Fruit fly (Drosophila melanogaster) whole organism, embryonic: ENCODE data around the gene Gr93a.
A peak's percentile ranks its signal among the peaks of the same experiment; 100 is the strongest.

Experiments used
- BtbVII ChIP-seq: fragments of 200-800 bp; sonication (Bioruptor generic); optimal IDR thresholded peaks from 3 replicates; lab custom pipeline; 2017; ENCODE audit warnings: missing biosample characterization, mild to moderate bottlenecking, missing genetic modification characterization
- CG11247 ChIP-seq: fragments of 200-800 bp; sonication (Bioruptor generic); IDR thresholded peaks from 2 replicates; pipeline ENCODE4 v1.3.6; 2022; ENCODE audit warnings: missing biosample characterization, missing genetic modification characterization
- CG12391 ChIP-seq: fragments of 200-800 bp; sonication (Bioruptor generic); optimal IDR thresholded peaks from 3 replicates; lab custom pipeline; 2018; ENCODE audit warnings: missing biosample characterization, mild to moderate bottlenecking, missing genetic modification characterization, moderate library complexity
- CG15479 ChIP-seq: fragments of 200-800 bp; sonication (Bioruptor generic); optimal IDR thresholded peaks from 3 replicates; lab custom pipeline; 2019; ENCODE audit warnings: missing biosample characterization, mild to moderate bottlenecking, missing genetic modification characterization, moderate library complexity
- CG1792 ChIP-seq: fragments of 200-800 bp; sonication (Bioruptor generic); optimal IDR thresholded peaks from 2 replicates; lab custom pipeline; 2016; ENCODE audit warnings: missing biosample characterization, missing genetic modification characterization
- CG18619 ChIP-seq: fragments of 200-800 bp; sonication (Bioruptor generic); optimal IDR thresholded peaks from 3 replicates; lab custom pipeline; 2017; ENCODE audit warnings: missing biosample characterization, mild to moderate bottlenecking, missing genetic modification characterization
- CG2129 ChIP-seq: fragments of 200-800 bp; sonication (Bioruptor generic); IDR thresholded peaks from 2 replicates; pipeline ENCODE4 v1.3.6; 2022; ENCODE audit warnings: missing biosample characterization, missing genetic modification characterization; ENCODE audit not compliant: partially characterized antibody
- CG30431 ChIP-seq: fragments of 200-800 bp; sonication (Bioruptor generic); optimal IDR thresholded peaks from 2 replicates; lab custom pipeline; 2017; ENCODE audit warnings: missing biosample characterization, missing genetic modification characterization
- CG3065 ChIP-seq: fragments of 200-800 bp; sonication (Bioruptor generic); optimal IDR thresholded peaks from 2 replicates; lab custom pipeline; 2016; ENCODE audit warnings: missing biosample characterization, missing genetic modification characterization
- CG4282 ChIP-seq: fragments of 200-800 bp; sonication (Bioruptor generic); optimal IDR thresholded peaks from 2 replicates; lab custom pipeline; 2016; ENCODE audit warnings: missing biosample characterization, missing genetic modification characterization
- CG4820 ChIP-seq: fragments of 200-800 bp; sonication (Bioruptor generic); optimal IDR thresholded peaks from 3 replicates; lab custom pipeline; 2016; ENCODE audit warnings: missing biosample characterization, missing genetic modification characterization
- CG5245 ChIP-seq: fragments of 200-800 bp; sonication (Bioruptor generic); optimal IDR thresholded peaks from 3 replicates; lab custom pipeline; 2016; ENCODE audit warnings: missing biosample characterization, missing genetic modification characterization
- CG7271 ChIP-seq: fragments of 200-800 bp; sonication (Bioruptor generic); optimal IDR thresholded peaks from 2 replicates; lab custom pipeline; 2018; ENCODE audit warnings: missing biosample characterization, mild to moderate bottlenecking, missing genetic modification characterization, moderate library complexity
- CG7372 ChIP-seq: fragments of 200-800 bp; sonication (Bioruptor generic); IDR thresholded peaks from 2 replicates; pipeline ENCODE4 v1.3.6; 2022; ENCODE audit warnings: missing biosample characterization, missing genetic modification characterization
- CG8388 ChIP-seq: fragments of 200-800 bp; sonication (Bioruptor generic); optimal IDR thresholded peaks from 2 replicates; lab custom pipeline; 2019; ENCODE audit warnings: missing biosample characterization, mild to moderate bottlenecking, missing genetic modification characterization, moderate library complexity
- CG9727 ChIP-seq: fragments of 200-800 bp; sonication (Bioruptor generic); optimal IDR thresholded peaks from 3 replicates; lab custom pipeline; 2017; ENCODE audit warnings: missing biosample characterization, mild to moderate bottlenecking, missing genetic modification characterization
- CG9876 ChIP-seq: fragments of 200-800 bp; sonication (Bioruptor generic); optimal IDR thresholded peaks from 2 replicates; lab custom pipeline; 2016; ENCODE audit warnings: missing biosample characterization, missing genetic modification characterization
- Dek ChIP-seq: fragments of 200-800 bp; sonication (Bioruptor generic); optimal IDR thresholded peaks from 3 replicates; lab custom pipeline; 2019; ENCODE audit warnings: missing biosample characterization, mild to moderate bottlenecking, missing genetic modification characterization, moderate library complexity
- Dip2 ChIP-seq: fragments of 200-800 bp; sonication (Bioruptor generic); IDR thresholded peaks from 2 replicates; pipeline ENCODE4 v1.3.6; 2022; ENCODE audit warnings: missing biosample characterization, missing genetic modification characterization
- Dref ChIP-seq: fragments of 200-800 bp; sonication (Bioruptor generic); IDR thresholded peaks from 2 replicates; pipeline ENCODE4 v1.3.6; 2022; ENCODE audit warnings: missing biosample characterization, missing genetic modification characterization
- Gug ChIP-seq: fragments of 200-800 bp; sonication (Bioruptor generic); IDR thresholded peaks from 4 replicates; pipeline ENCODE4 v1.3.6; 2022; ENCODE audit warnings: missing biosample characterization, missing genetic modification characterization
- Hsf ChIP-seq: fragments of 200-800 bp; sonication (Bioruptor generic); optimal IDR thresholded peaks from 3 replicates; lab custom pipeline; 2016; ENCODE audit warnings: missing biosample characterization, missing genetic modification characterization
- MBD-R2 ChIP-seq: fragments of 200-800 bp; sonication (Bioruptor generic); IDR thresholded peaks from 2 replicates; pipeline ENCODE4 v1.3.6; 2022; ENCODE audit warnings: missing biosample characterization, missing genetic modification characterization
- MTF-1 ChIP-seq: fragments of 200-800 bp; sonication (Bioruptor generic); optimal IDR thresholded peaks from 2 replicates; lab custom pipeline; 2018; ENCODE audit warnings: missing biosample characterization, mild to moderate bottlenecking, missing genetic modification characterization, borderline replicate concordance
- Max ChIP-seq: fragments of 200-800 bp; sonication (Bioruptor generic); optimal IDR thresholded peaks from 2 replicates; lab custom pipeline; 2016; ENCODE audit warnings: missing biosample characterization, mild to moderate bottlenecking, missing genetic modification characterization
- Myb ChIP-seq: fragments of 200-800 bp; sonication (Bioruptor generic); optimal IDR thresholded peaks from 2 replicates; lab custom pipeline; 2016; ENCODE audit warnings: missing biosample characterization, missing genetic modification characterization
- NC2α ChIP-seq: fragments of 200-800 bp; sonication (Bioruptor generic); optimal IDR thresholded peaks from 2 replicates; lab custom pipeline; 2016; ENCODE audit warnings: missing biosample characterization, missing genetic modification characterization
- Side ChIP-seq: fragments of 200-800 bp; sonication (Bioruptor generic); optimal IDR thresholded peaks from 2 replicates; lab custom pipeline; 2016; ENCODE audit warnings: missing biosample characterization, missing genetic modification characterization
- Six4 ChIP-seq: fragments of 200-800 bp; sonication (Bioruptor generic); optimal IDR thresholded peaks from 2 replicates; lab custom pipeline; 2016; ENCODE audit warnings: missing biosample characterization, missing genetic modification characterization
- Sox100B ChIP-seq: fragments of 200-800 bp; sonication (Bioruptor generic); optimal IDR thresholded peaks from 3 replicates; lab custom pipeline; 2018; ENCODE audit warnings: missing biosample characterization, mild to moderate bottlenecking, missing genetic modification characterization
- Spps ChIP-seq: fragments of 200-800 bp; sonication (Bioruptor generic); optimal IDR thresholded peaks from 2 replicates; lab custom pipeline; 2018; ENCODE audit warnings: missing biosample characterization, mild to moderate bottlenecking, missing genetic modification characterization
- YL-1 ChIP-seq: fragments of 200-800 bp; sonication (Bioruptor generic); optimal IDR thresholded peaks from 3 replicates; lab custom pipeline; 2017; ENCODE audit warnings: missing biosample characterization, mild to moderate bottlenecking, missing genetic modification characterization
- cas ChIP-seq: fragments of 200-800 bp; sonication (Bioruptor generic); IDR thresholded peaks from 2 replicates; pipeline ENCODE4 v1.3.6; 2022; ENCODE audit warnings: missing biosample characterization, missing genetic modification characterization
- cg ChIP-seq: fragments of 200-800 bp; sonication (Bioruptor generic); optimal IDR thresholded peaks from 3 replicates; lab custom pipeline; 2019; ENCODE audit warnings: missing biosample characterization, mild to moderate bottlenecking, missing genetic modification characterization, moderate library complexity
- chn ChIP-seq: fragments of 200-800 bp; sonication (Bioruptor generic); optimal IDR thresholded peaks from 2 replicates; lab custom pipeline; 2016; ENCODE audit warnings: missing biosample characterization, missing genetic modification characterization
- fu2 ChIP-seq: fragments of 200-800 bp; sonication (Bioruptor generic); optimal IDR thresholded peaks from 2 replicates; lab custom pipeline; 2016; ENCODE audit warnings: missing biosample characterization, missing genetic modification characterization
- gcm2 ChIP-seq: fragments of 200-800 bp; sonication (Bioruptor generic); optimal IDR thresholded peaks from 2 replicates; lab custom pipeline; 2016; ENCODE audit warnings: missing biosample characterization, missing genetic modification characterization
- gsb-n ChIP-seq: fragments of 200-800 bp; sonication (Bioruptor generic); optimal IDR thresholded peaks from 3 replicates; lab custom pipeline; 2018; ENCODE audit warnings: missing biosample characterization, mild to moderate bottlenecking, missing genetic modification characterization
- h ChIP-seq: fragments of >200 bp; optimal IDR thresholded peaks from 2 replicates; lab custom pipeline; 2017
- ham ChIP-seq: fragments of 200-800 bp; sonication (Bioruptor generic); IDR thresholded peaks from 2 replicates; pipeline ENCODE4 v1.3.6; 2022; ENCODE audit warnings: missing biosample characterization, missing genetic modification characterization
- kah ChIP-seq: fragments of 200-800 bp; sonication (Bioruptor generic); optimal IDR thresholded peaks from 2 replicates; lab custom pipeline; 2018; ENCODE audit warnings: missing biosample characterization, mild to moderate bottlenecking, missing genetic modification characterization
- lilli ChIP-seq: fragments of 200-800 bp; sonication (Bioruptor generic); optimal IDR thresholded peaks from 3 replicates; lab custom pipeline; 2016; ENCODE audit warnings: missing biosample characterization, missing genetic modification characterization
- luna ChIP-seq: fragments of 200-800 bp; sonication (Bioruptor generic); optimal IDR thresholded peaks from 2 replicates; lab custom pipeline; 2016; ENCODE audit warnings: missing biosample characterization, missing genetic modification characterization
- otp ChIP-seq: fragments of 200-800 bp; sonication (Bioruptor generic); IDR thresholded peaks from 3 replicates; pipeline ENCODE4, ENCODE4 v1.3.6; 2022; ENCODE audit warnings: missing biosample characterization, missing genetic modification characterization
- pb ChIP-seq: fragments of 200-800 bp; sonication (Bioruptor generic); optimal IDR thresholded peaks from 3 replicates; lab custom pipeline; 2016; ENCODE audit warnings: missing biosample characterization, missing genetic modification characterization
- pho ChIP-seq: fragments of 200-800 bp; sonication (Bioruptor generic); optimal IDR thresholded peaks from 2 replicates; lab custom pipeline; 2016; ENCODE audit warnings: missing biosample characterization, missing genetic modification characterization
- phol ChIP-seq: fragments of 200-800 bp; sonication (Bioruptor generic); optimal IDR thresholded peaks from 3 replicates; lab custom pipeline; 2018; ENCODE audit warnings: missing biosample characterization, mild to moderate bottlenecking, missing genetic modification characterization, moderate library complexity
- prd ChIP-seq, 3 experiments: fragments of >200 bp in 2 of 3; fragments of 200-800 bp in 1 of 3; sonication (Bioruptor generic) in 1 of 3; optimal IDR thresholded peaks in 2 of 3; IDR thresholded peaks in 1 of 3; 2 replicates in 2 of 3; 3 replicates in 1 of 3; pipeline versions ENCODE4 v1.3.6 to Lab custom; 2017 to 2022; ENCODE audit warnings: missing biosample characterization in 1 of 3, missing genetic modification characterization in 1 of 3
- rib ChIP-seq: fragments of 200-800 bp; sonication (Bioruptor generic); IDR thresholded peaks from 2 replicates; pipeline ENCODE4 v1.3.6; 2022; ENCODE audit warnings: missing biosample characterization, missing genetic modification characterization
- seq ChIP-seq: fragments of 200-800 bp; sonication (Bioruptor generic); IDR thresholded peaks from 2 replicates; pipeline ENCODE4 v1.3.6; 2022; ENCODE audit warnings: missing biosample characterization, missing genetic modification characterization
- wek ChIP-seq: fragments of 200-800 bp; sonication (Bioruptor generic); optimal IDR thresholded peaks from 3 replicates; lab custom pipeline; 2018; ENCODE audit warnings: missing biosample characterization, mild to moderate bottlenecking, missing genetic modification characterization, moderate library complexity

The Gr93a gene

DNA sequence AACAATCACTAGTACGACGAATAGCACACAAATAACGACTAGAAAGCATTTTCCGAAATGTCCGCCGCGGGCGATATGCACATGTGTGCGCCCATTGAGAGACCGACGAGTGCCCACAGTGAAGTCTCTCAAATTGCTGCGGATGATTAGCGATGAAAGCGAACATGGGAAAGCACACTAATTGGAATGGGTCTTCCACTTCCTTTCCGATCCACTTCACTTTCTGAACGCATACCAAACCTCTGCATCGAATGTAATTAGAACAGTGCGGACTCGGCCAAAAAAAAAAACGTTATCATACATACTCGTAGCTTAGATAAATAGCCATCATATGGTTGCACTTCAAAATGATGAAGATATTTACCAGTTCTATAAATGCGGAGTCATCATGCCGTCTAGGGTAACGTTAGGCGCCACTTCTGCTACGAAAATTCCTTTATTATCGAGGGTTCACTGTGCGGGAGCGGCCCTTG, 17.7 kb downstream of the Gr93a start (continued):
- TF ChIP-seq YL-1 (GFP tag; lab: Kevin White, UChicago) (peak; percentile 1), CG9727 (GFP tag; lab: Kevin White, UChicago) (peak; percentile 23), Max (GFP tag; lab: Kevin White, UChicago) (no peak), NC2α (GFP tag; lab: Kevin White, UChicago) (peak; percentile 43), CG8388 (GFP tag; lab: Kevin White, UChicago) (peak; percentile 33), pho (GFP tag; lab: Kevin White, UChicago) (no peak), CG9876 (GFP tag; lab: Kevin White, UChicago) (no peak), CG4282 (GFP tag; lab: Kevin White, UChicago) (no peak), CG7271 (tag; lab: Kevin White, UChicago) (no peak), rib (GFP tag; lab: Robert Waterston, UW) (peak; percentile 33; the same call in 1 of the 2 replicates), kah (no peak), chn (GFP tag; lab: Kevin White, UChicago) (peak; percentile 9), CG7372 (GFP tag; lab: Robert Waterston, UW) (no peak), lilli (GFP tag; lab: Kevin White, UChicago) (peak; percentile 64), wek (GFP tag; lab: Kevin White, UChicago) (no peak), prd (optimal IDR thresholded peaks at IDR 0.05; lab: Kevin White, UChicago) (no peak), prd (GFP tag; IDR thresholded peaks at IDR 0.05; lab: Robert Waterston, UW) (peak; percentile 55; the same call in 1 of the 3 replicates), CG12391 (tag; lab: Kevin White, UChicago) (peak; percentile 61), CG18619 (GFP tag; lab: Kevin White, UChicago) (peak; percentile 21), CG11247 (no peak), CG2129 (GFP tag; lab: Robert Waterston, UW) (no peak), gsb-n (tag; lab: Kevin White, UChicago) (peak; percentile 68), MTF-1 (GFP tag; lab: Kevin White, UChicago) (no peak), CG30431 (GFP tag; lab: Kevin White, UChicago) (peak; percentile 47), Hsf (GFP tag; lab: Kevin White, UChicago) (peak; percentile 59), Side (GFP tag; lab: Kevin White, UChicago) (peak; percentile 44), Six4 (GFP tag; lab: Kevin White, UChicago) (peak; percentile 14), MBD-R2 (GFP tag; lab: Robert Waterston, UW) (peak; percentile 21; the same call in 1 of the 2 replicates), gcm2 (no peak), CG15479 (GFP tag; lab: Kevin White, UChicago) (no peak), Dip2 (GFP tag; lab: Robert Waterston, UW) (no peak), pb (GFP tag; lab: Kevin White, UChicago) (peak; percentile 61), ham (no peak), CG5245 (no peak), fu2 (GFP tag; lab: Kevin White, UChicago) (no peak), otp (GFP tag; lab: Robert Waterston, UW) (no peak), phol (tag; lab: Kevin White, UChicago) (peak; percentile 43), Gug (GFP tag; lab: Robert Waterston, UW) (0 out of 4 replicates have a peak, but pooled peaks have one; percentile 36), cas (GFP tag; lab: Robert Waterston, UW) (no peak), Myb (GFP tag; lab: Kevin White, UChicago) (no peak), CG1792 (GFP tag; lab: Kevin White, UChicago) (peak; percentile 13), CG4820 (GFP tag; lab: Kevin White, UChicago) (peak; percentile 32), h (lab: Kevin White, UChicago) (no peak), BtbVII (GFP tag; lab: Kevin White, UChicago) (peak; percentile 28), Dek (tag; lab: Kevin White, UChicago) (no peak), cg (GFP tag; lab: Kevin White, UChicago) (peak; percentile 18), Dref (GFP tag; lab: Robert Waterston, UW) (no peak), luna (GFP tag; lab: Kevin White, UChicago) (no peak), seq (no peak), Sox100B (peak; percentile 22), CG3065 (GFP tag; lab: Kevin White, UChicago) (no peak), Spps (tag; lab: Kevin White, UChicago) (no peak)
